Worm (Caenorhabditis elegans): Measurements from ENCODE around the gene srh-166.

ce11 chrV:20476981-20477380, 48.7 kb downstream of the srh-166 start:
- TF ChIP-seq tbx-2 (tag; optimal IDR thresholded peaks at IDR 0.05) (no peak), pqm-1 (tag; optimal IDR thresholded peaks at IDR 0.05) (no peak), mec-3 (tag; optimal IDR thresholded peaks at IDR 0.05; ENCODE audit: borderline replicate concordance) (no peak), ceh-19 (GFP tag; optimal IDR thresholded peaks at IDR 0.05) (no peak), ahr-1 (tag; optimal IDR thresholded peaks at IDR 0.05) (no peak), unc-55 (GFP tag; optimal IDR thresholded peaks at IDR 0.05) (no peak), ceh-48 (tag; optimal IDR thresholded peaks at IDR 0.05) (no peak), tbx-7 (tag; optimal IDR thresholded peaks at IDR 0.05) (no peak), hlh-8 (tag; optimal IDR thresholded peaks at IDR 0.05) (no peak), ceh-31 (tag; optimal IDR thresholded peaks at IDR 0.05) (no peak), ama-1 (optimal IDR thresholded peaks at IDR 0.05) (no peak), F13H6.1 (tag; optimal IDR thresholded peaks at IDR 0.05) (no peak)

Measured in whole organism, late embryonic.